Fruit fly (Drosophila melanogaster): Measurements from ENCODE around the gene CG7194.

CG7194 gene

DNA sequence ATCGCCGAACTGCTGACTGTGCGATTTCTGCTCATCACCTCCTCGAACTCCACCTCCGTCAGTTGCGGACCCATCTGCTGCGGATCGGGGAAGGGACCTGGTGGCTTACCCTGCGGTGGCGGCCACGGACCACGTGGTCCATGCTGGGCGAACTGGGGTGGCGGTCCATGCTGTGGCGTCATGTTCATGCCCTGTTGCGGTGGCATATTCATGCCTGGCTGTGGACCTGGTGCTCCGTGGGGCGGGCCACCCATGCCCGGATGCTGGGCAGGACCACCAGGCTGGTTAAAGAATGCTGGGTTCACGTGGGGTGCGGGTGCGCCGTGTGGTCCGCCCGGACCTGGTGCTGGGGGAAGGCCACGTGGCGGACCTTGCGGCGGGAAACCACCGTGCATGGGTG is 8.4 kb upstream of the CG7194 start:
- peak; percentile 42; the same call in 1 of the 3 replicates for TF ChIP-seq fd96Ca (GFP tag; IDR thresholded peaks at IDR 0.05)
- no peak for TF ChIP-seq Ets98B (GFP tag; IDR thresholded peaks at IDR 0.05)
- TF ChIP-seq Pif1A (GFP tag; optimal IDR thresholded peaks at IDR 0.05) = no peak
- no peak for TF ChIP-seq D1 (tag; optimal IDR thresholded peaks at IDR 0.05)
- no peak for TF ChIP-seq CG13204 (GFP tag; optimal IDR thresholded peaks at IDR 0.05)
- no peak for TF ChIP-seq CG32121 (GFP tag; IDR thresholded peaks at IDR 0.05)

DNA sequence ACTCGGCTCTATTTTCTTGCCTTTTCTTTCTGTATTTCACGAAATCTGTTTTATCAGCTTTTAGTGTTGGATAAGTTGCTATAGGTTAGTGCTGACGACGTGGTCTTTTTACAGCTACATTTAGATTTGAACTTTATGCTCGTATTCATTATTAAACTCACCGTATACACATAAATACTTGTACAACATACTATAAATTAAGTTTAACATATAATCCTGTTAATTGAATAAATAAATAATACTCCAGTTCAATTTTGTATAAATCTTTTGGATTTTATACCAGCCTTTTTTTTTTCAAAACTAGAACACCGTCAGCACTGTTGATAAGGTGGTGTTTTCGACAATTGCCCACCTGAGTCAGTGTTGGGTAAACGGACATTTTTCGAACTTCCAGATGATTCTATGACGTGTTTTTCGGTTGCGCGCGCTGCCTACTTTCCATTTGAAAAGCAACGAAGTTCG is 5.1 kb upstream of the CG7194 start, which contains the start of gene BI-1:
Gene BI-1 (minus strand): TSS at position 51 of the 462 bp plus-strand sequence.
- TF ChIP-seq CG9948 (tag; optimal IDR thresholded peaks at IDR 0.05) (peak; percentile 43), CG34367 (tag; optimal IDR thresholded peaks at IDR 0.05) (peak; percentile 21), CG8159 (tag; optimal IDR thresholded peaks at IDR 0.05) (no peak), Snoo (tag; optimal IDR thresholded peaks at IDR 0.05) (peak; percentile 62), CG17806 (tag; optimal IDR thresholded peaks at IDR 0.05) (peak; percentile 33), CG15710 (tag; optimal IDR thresholded peaks at IDR 0.05) (peak; percentile 69)

- TF ChIP-seq CG32121 (GFP tag; IDR thresholded peaks at IDR 0.05) (no peak), CG34367 (tag; optimal IDR thresholded peaks at IDR 0.05) (no peak), CG13204 (GFP tag; optimal IDR thresholded peaks at IDR 0.05) (no peak), CG4496 (GFP tag; IDR thresholded peaks at IDR 0.05) (no peak), Ets98B (GFP tag; IDR thresholded peaks at IDR 0.05) (no peak), Snoo (tag; optimal IDR thresholded peaks at IDR 0.05) (no peak), rn (GFP tag; IDR thresholded peaks at IDR 0.05) (no peak), CG8159 (tag; optimal IDR thresholded peaks at IDR 0.05) (no peak), gl (tag; optimal IDR thresholded peaks at IDR 0.05) (no peak)
Observed at dm6 chr3L:8306880-8307279, 3.0 kb upstream of the CG7194 start, which contains the start of gene Gr66a. Gr66a (minus strand) TSS chr3L:8306980.

- TF ChIP-seq Snoo (tag; optimal IDR thresholded peaks at IDR 0.05) = peak; percentile 53
- TF ChIP-seq D1 (tag; optimal IDR thresholded peaks at IDR 0.05) = no peak
- TF ChIP-seq CG17806 (tag; optimal IDR thresholded peaks at IDR 0.05) = peak; percentile 68
- 0 out of 2 replicates have a peak, but pooled peaks have one; percentile 7 for TF ChIP-seq rn (GFP tag; IDR thresholded peaks at IDR 0.05)
- peak; percentile 39 for TF ChIP-seq CG15710 (tag; optimal IDR thresholded peaks at IDR 0.05)
- TF ChIP-seq CG32121 (GFP tag; IDR thresholded peaks at IDR 0.05) = peak; percentile 58; the same call in 1 of the 2 replicates
- peak; percentile 5 for TF ChIP-seq EcR (GFP tag; optimal IDR thresholded peaks at IDR 0.05)
- no peak for TF ChIP-seq gl (tag; optimal IDR thresholded peaks at IDR 0.05)
- TF ChIP-seq Ets98B (GFP tag; IDR thresholded peaks at IDR 0.05) = peak; percentile 59
- peak; percentile 72; the same call in 1 of the 3 replicates for TF ChIP-seq CG4496 (GFP tag; IDR thresholded peaks at IDR 0.05)
- peak; percentile 54 for TF ChIP-seq CG8159 (tag; optimal IDR thresholded peaks at IDR 0.05)
- peak; percentile 80 for TF ChIP-seq fd96Ca (GFP tag; IDR thresholded peaks at IDR 0.05)
- TF ChIP-seq CG9948 (tag; optimal IDR thresholded peaks at IDR 0.05) = peak; percentile 41
- TF ChIP-seq CG8301 (tag; optimal IDR thresholded peaks at IDR 0.05) = peak; percentile 37
- TF ChIP-seq Pif1A (GFP tag; optimal IDR thresholded peaks at IDR 0.05) = no peak
- no peak for TF ChIP-seq CG10348 (GFP tag; IDR thresholded peaks at IDR 0.05)
- TF ChIP-seq CG12605 (GFP tag; IDR thresholded peaks at IDR 0.05) = peak; percentile 54
- no peak for TF ChIP-seq CG14655 (GFP tag; optimal IDR thresholded peaks at IDR 0.05)
Observed at dm6 chr3L:8299224-8300130, 4.4 kb downstream of the CG7194 start, which contains the start of the genes Arl5 and CG13671. Arl5 (minus strand) TSS chr3L:8299839. CG13671 (plus strand) TSS chr3L:8300064.

DNA sequence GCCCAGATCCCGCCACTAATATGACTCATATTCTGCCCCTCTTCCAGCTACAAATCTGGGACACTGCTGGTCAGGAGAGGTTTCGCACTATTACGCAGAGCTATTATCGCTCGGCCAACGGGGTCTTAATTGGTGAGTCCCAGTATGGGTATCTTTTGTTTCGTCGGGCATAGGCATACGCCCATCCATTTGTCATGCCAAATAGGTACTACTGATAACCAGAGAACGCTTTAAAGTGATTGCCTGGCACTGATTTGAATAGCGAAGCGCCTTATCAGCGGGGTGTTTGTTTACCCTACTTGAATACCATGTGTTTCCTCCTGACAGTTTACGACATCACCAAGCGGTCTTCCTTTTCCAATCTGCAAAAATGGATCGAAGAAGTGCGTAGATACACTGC is 6.4 kb downstream of the CG7194 start:
- no peak for TF ChIP-seq CG8159 (tag; optimal IDR thresholded peaks at IDR 0.05)
- no peak for TF ChIP-seq CG12605 (GFP tag; IDR thresholded peaks at IDR 0.05)
- no peak for TF ChIP-seq CG34367 (tag; optimal IDR thresholded peaks at IDR 0.05)
- TF ChIP-seq rn (GFP tag; IDR thresholded peaks at IDR 0.05) = no peak
- TF ChIP-seq CG17806 (tag; optimal IDR thresholded peaks at IDR 0.05) = no peak
- TF ChIP-seq Pif1B (GFP tag; optimal IDR thresholded peaks at IDR 0.05) = no peak
- no peak for TF ChIP-seq CG13204 (GFP tag; optimal IDR thresholded peaks at IDR 0.05)
- TF ChIP-seq D1 (tag; optimal IDR thresholded peaks at IDR 0.05) = no peak
- no peak for TF ChIP-seq CG4496 (GFP tag; IDR thresholded peaks at IDR 0.05)

- TF ChIP-seq EcR (GFP tag; optimal IDR thresholded peaks at IDR 0.05) (peak; percentile 46), Ets98B (GFP tag; IDR thresholded peaks at IDR 0.05) (no peak), CG8159 (tag; optimal IDR thresholded peaks at IDR 0.05) (no peak), rn (GFP tag; IDR thresholded peaks at IDR 0.05) (no peak), Snoo (tag; optimal IDR thresholded peaks at IDR 0.05) (no peak)
Observed at dm6 chr3L:8296941-8297340, 6.9 kb downstream of the CG7194 start, which contains the start of gene Rab19. Rab19 (plus strand) TSS chr3L:8297018.

Measured in whole organism, pupa.